Worm (Caenorhabditis elegans): ENCODE results near the gene unc-31.

The unc-31 gene

DNA sequence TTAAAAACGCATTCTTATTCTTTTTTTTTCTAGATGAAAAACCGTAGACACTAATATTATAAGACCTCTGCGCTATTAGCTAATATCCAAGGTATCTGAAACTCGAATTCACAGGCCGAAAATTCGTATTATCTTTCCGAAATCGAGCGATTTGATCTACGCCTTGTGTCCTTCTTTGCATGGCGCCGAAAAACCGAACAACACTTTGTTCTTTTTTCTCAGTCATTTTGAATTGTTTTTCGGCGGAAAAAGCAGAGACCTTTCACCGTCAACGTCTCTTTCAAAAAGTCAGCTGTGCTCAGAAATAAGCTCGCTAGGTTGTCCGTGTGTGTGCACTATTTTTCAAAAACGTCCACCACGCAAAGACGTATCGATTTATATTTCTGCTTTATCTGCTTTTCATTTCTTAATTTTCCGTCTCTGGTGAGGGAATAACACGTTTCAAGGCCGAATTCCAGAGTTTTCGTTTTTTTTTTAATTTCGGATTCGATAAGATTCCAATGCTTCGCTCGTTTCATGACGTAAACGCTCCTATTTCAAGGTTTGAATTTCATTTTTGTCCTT lies 57.2 kb downstream of the unc-31 start:
- TF ChIP-seq blmp-1 (tag; optimal IDR thresholded peaks at IDR 0.05), result no peak
- peak; percentile 56 for TF ChIP-seq hlh-1 (tag; optimal IDR thresholded peaks at IDR 0.05)
- TF ChIP-seq ces-1 (GFP tag; optimal IDR thresholded peaks at IDR 0.05), result peak; percentile 21

DNA sequence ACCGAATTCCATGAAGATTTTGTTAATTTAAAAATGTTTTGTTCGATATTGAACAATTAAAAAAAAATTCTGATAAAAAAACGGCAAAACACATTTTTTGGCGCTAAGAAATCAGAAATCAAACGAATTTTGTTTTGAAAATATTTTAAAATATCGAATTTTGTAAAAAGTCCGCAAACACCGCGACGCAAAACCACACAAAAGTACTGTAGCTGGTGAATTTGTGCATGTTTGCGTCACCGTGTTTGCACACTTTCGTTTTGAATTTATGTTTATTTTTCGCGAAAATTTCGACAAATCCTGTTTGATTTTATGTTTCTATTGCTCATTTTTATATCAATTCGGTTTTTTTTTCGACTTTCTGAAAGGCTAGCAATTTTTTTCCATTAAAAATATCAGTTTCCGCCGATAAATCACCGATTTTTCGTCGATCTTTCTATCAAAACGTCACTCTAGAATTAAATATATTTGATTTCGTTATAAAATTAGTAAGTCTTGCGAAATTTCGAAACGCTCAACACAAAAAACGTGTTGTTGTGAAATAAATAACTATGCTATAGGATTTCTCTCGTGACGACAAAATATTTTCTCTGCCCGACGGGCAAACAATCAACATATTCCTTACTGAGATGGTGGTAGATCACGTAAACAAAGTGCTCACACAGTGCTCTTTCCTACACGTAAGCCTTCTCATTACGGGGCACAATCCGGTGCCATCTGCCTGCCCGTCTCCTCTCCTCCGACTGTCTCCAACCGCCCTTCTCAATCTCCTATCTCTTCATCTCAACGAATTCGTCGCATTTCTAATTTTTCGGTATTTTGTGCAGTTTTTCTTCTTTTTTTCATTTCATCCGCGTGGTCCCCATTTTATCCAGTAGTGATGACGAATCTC lies 58.2 kb downstream of the unc-31 start:
- peak; percentile 85 for TF ChIP-seq lsy-2 (tag; optimal IDR thresholded peaks at IDR 0.05)
- TF ChIP-seq mab-5 (tag; optimal IDR thresholded peaks at IDR 0.05), result no peak

DNA sequence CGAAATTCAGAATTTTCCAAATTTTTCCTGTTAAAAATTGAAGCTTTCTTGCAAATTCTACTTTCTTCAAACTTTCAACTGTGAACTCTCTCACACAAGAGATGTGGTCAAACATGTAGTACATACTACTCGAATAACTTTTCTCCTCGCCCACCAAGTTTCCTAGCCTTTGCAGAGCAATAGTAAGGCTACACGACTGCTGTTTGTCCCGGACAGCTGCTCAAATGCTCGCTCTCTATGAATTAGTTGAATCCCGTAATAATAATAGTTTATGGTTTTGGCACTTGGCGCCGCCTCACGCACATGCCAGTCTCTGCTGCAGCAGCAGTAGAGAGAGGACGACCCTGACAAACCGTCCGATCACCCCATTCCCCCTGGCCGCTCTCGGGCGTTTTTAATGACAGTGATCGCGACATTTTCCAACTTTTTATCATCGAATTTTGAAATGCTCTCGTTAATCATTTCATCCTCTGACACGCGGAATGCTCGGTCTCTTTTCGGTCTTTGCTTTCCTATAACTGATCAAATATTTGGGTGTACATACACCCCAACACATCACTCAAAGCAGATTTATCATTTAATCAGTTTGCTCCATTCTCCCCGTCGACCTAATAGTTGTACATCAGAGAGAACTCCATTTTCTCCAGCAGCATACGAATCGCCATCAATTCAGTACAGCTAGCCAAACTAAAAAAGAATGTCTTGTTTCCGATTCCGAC lies 60.2 kb downstream of the unc-31 start:
- TF ChIP-seq hlh-1 (tag; optimal IDR thresholded peaks at IDR 0.05) (peak; percentile 92), cnd-1 (tag; optimal IDR thresholded peaks at IDR 0.05) (no peak), ztf-11 (tag; optimal IDR thresholded peaks at IDR 0.05) (no peak)

DNA sequence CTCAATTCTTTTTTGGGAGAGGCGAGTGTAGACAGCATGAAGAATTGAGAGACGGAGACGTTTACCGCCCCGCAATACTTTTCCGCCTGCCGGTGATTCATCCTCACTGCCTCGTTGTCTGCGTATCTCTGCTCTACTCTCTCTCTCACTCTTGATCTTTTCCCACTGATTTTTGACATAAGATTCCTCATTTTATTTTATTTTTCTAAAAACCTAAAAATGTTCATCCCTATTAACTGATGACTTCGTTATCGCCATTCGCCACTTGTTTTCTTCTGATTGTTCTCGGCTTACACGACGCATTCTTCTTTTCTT lies 60.7 kb downstream of the unc-31 start:
- no peak for TF ChIP-seq ham-2 (GFP tag; optimal IDR thresholded peaks at IDR 0.05)
- peak; percentile 3 for TF ChIP-seq lsy-2 (tag; optimal IDR thresholded peaks at IDR 0.05)

DNA sequence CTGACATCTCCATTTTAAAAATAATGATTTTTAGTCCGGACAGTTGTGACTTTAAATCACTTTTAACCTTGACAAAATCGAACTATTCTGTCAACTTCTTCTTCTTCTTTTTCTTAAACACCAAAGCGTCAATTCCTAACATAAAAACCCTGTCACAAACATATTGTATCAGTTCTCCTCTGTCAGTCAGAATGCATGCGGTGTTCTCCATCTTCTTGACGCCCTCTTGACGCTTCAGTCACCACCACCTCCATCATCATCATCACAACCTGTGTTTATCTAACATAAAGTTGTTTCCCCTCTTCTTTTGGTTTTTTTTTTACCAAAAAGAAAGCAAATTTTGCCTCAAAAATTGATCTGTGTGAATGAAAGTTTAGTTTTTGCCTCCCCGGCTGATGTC lies 61.7 kb downstream of the unc-31 start:
- no peak for TF ChIP-seq drap-1 (GFP tag; optimal IDR thresholded peaks at IDR 0.05)
- TF ChIP-seq ceh-83 (GFP tag; optimal IDR thresholded peaks at IDR 0.05), result no peak
- no peak for TF ChIP-seq ham-2 (GFP tag; optimal IDR thresholded peaks at IDR 0.05)
- no peak for TF ChIP-seq blmp-1 (tag; optimal IDR thresholded peaks at IDR 0.05)
- TF ChIP-seq sem-2 (GFP tag; optimal IDR thresholded peaks at IDR 0.05), result no peak
- TF ChIP-seq unc-120 (tag; optimal IDR thresholded peaks at IDR 0.05; ENCODE audit: poor library complexity, severe bottlenecking), result no peak
- TF ChIP-seq ztf-11 (tag; optimal IDR thresholded peaks at IDR 0.05), result no peak
- no peak for TF ChIP-seq zip-8 (tag; optimal IDR thresholded peaks at IDR 0.05)
- no peak for TF ChIP-seq elt-1 (tag; optimal IDR thresholded peaks at IDR 0.05; ENCODE audit: borderline replicate concordance, insufficient read depth)
- no peak for TF ChIP-seq flh-1 (GFP tag; optimal IDR thresholded peaks at IDR 0.05)
- TF ChIP-seq lin-13 (tag; optimal IDR thresholded peaks at IDR 0.05), result no peak
- TF ChIP-seq nhr-12 (tag; optimal IDR thresholded peaks at IDR 0.05), result no peak
- no peak for TF ChIP-seq unc-39 (tag; optimal IDR thresholded peaks at IDR 0.05)

DNA sequence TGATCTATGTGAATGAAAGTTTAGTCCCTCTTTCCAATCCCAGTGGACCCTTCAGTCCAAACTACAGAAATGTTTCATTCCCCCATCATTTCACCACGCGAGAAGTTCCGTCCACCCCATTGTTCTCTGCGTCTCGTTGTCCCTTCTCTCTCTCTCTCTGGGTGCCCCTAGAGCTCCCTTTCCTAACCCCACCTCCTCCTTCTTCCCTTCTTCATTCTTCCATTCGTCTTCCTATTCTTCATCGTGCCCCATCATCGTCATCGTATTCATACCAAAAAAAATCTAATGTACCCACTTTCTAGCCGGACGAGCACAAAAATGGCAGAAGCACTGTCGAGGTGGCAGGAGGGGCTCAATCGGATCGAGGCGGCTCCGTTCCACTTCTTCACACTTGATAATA lies 62.5 kb downstream of the unc-31 start, which contains the start of gene M02B1.3:
M02B1.3 (plus strand) TSS at position 301 of the 400 bp plus-strand sequence.
- TF ChIP-seq lsy-2 (tag; optimal IDR thresholded peaks at IDR 0.05), result no peak
- no peak for TF ChIP-seq nhr-12 (tag; optimal IDR thresholded peaks at IDR 0.05)
- TF ChIP-seq mep-1 (tag; optimal IDR thresholded peaks at IDR 0.05), result no peak

Measured in whole organism, mixed stage, embryonic.